Fruit fly (Drosophila melanogaster): ENCODE measurements around the gene Keap1.

Gene Keap1

dm6 chr3R:17039993-17040807 lies 39.5 kb downstream of the Keap1 start, which contains the start of the genes CG18213 and Trm7-32 (continued):
- TF ChIP-seq Xbp1 (GFP tag; optimal IDR thresholded peaks at IDR 0.05), result peak; percentile 47
- TF ChIP-seq CG2129 (GFP tag; IDR thresholded peaks at IDR 0.05; ENCODE audit: partially characterized antibody), result no peak; the same call in 1 of the 2 replicates
- no peak for TF ChIP-seq CG3726 (GFP tag; IDR thresholded peaks at IDR 0.05)
- TF ChIP-seq sob (GFP tag; IDR thresholded peaks at IDR 0.05), result no peak
- TF ChIP-seq CG4730 (GFP tag; IDR thresholded peaks at IDR 0.05), result no peak
- TF ChIP-seq CG1832 (GFP tag; optimal IDR thresholded peaks at IDR 0.05), result no peak
- peak; percentile 1 for TF ChIP-seq Sox100B (GFP tag; optimal IDR thresholded peaks at IDR 0.05)
- TF ChIP-seq hb (GFP tag; IDR thresholded peaks at IDR 0.05; ENCODE audit: partially characterized antibody), result peak; percentile 72
- peak; percentile 15 for TF ChIP-seq CG9876 (GFP tag; optimal IDR thresholded peaks at IDR 0.05)
- peak; percentile 18 for TF ChIP-seq CG13624 (GFP tag; optimal IDR thresholded peaks at IDR 0.05)
- TF ChIP-seq HLH54F (GFP tag; optimal IDR thresholded peaks at IDR 0.05), result peak; percentile 5
- TF ChIP-seq D19B (GFP tag; optimal IDR thresholded peaks at IDR 0.05), result no peak
- no peak for TF ChIP-seq CrebB (tag; optimal IDR thresholded peaks at IDR 0.05)
- TF ChIP-seq CG18619 (GFP tag; optimal IDR thresholded peaks at IDR 0.05), result no peak
- no peak for TF ChIP-seq fu2 (GFP tag; optimal IDR thresholded peaks at IDR 0.05)
- no peak for TF ChIP-seq Dip3 (GFP tag; optimal IDR thresholded peaks at IDR 0.05)
- TF ChIP-seq CG13775 (GFP tag; optimal IDR thresholded peaks at IDR 0.05), result peak; percentile 17
- TF ChIP-seq CG11456 (GFP tag; IDR thresholded peaks at IDR 0.05), result no peak
- TF ChIP-seq sr (GFP tag; IDR thresholded peaks at IDR 0.05), result no peak
- TF ChIP-seq cas (GFP tag; IDR thresholded peaks at IDR 0.05), result no peak
- no peak for TF ChIP-seq odd (GFP tag; optimal IDR thresholded peaks at IDR 0.05)
- TF ChIP-seq nerfin-1 (tag; optimal IDR thresholded peaks at IDR 0.05), result no peak
- no peak for TF ChIP-seq CG6175 (GFP tag; IDR thresholded peaks at IDR 0.05)
- TF ChIP-seq vnd (GFP tag; IDR thresholded peaks at IDR 0.05; ENCODE audit: partially characterized antibody), result peak; percentile 86
- peak; percentile 70 for TF ChIP-seq ato (GFP tag; IDR thresholded peaks at IDR 0.05; ENCODE audit: partially characterized antibody)
- no peak for TF ChIP-seq Gsc (GFP tag; IDR thresholded peaks at IDR 0.05)
- peak; percentile 86 for TF ChIP-seq amos (GFP tag; IDR thresholded peaks at IDR 0.05; ENCODE audit: partially characterized antibody)
- TF ChIP-seq CG13894 (tag; optimal IDR thresholded peaks at IDR 0.05), result no peak
- 0 out of 2 replicates have a peak, but pooled peaks have one; percentile 12 for TF ChIP-seq CG10366 (GFP tag; IDR thresholded peaks at IDR 0.05)
- no peak for TF ChIP-seq Hmx (GFP tag; optimal IDR thresholded peaks at IDR 0.05)
- no peak for TF ChIP-seq usp (GFP tag; optimal IDR thresholded peaks at IDR 0.05)
- no peak for TF ChIP-seq seq (GFP tag; IDR thresholded peaks at IDR 0.05)
- no peak for TF ChIP-seq CG5180 (GFP tag; optimal IDR thresholded peaks at IDR 0.05)
- no peak for TF ChIP-seq GATAe (GFP tag; conservative IDR thresholded peaks at IDR 0.05)
- no peak for TF ChIP-seq CG4282 (GFP tag; optimal IDR thresholded peaks at IDR 0.05)
- TF ChIP-seq Hsf (GFP tag; optimal IDR thresholded peaks at IDR 0.05), result no peak
- no peak for TF ChIP-seq Jarid2 (GFP tag; optimal IDR thresholded peaks at IDR 0.05)
- no peak for TF ChIP-seq Antp (GFP tag; optimal IDR thresholded peaks at IDR 0.05)
- no peak for TF ChIP-seq h (optimal IDR thresholded peaks at IDR 0.05)
- no peak for TF ChIP-seq ftz-f1 (GFP tag; optimal IDR thresholded peaks at IDR 0.05)
- no peak for TF ChIP-seq Atf-2 (GFP tag; optimal IDR thresholded peaks at IDR 0.05)
- TF ChIP-seq br (optimal IDR thresholded peaks at IDR 0.05), result no peak
- TF ChIP-seq zen (tag; optimal IDR thresholded peaks at IDR 0.05), result no peak
- no peak; the same call in 2 of the 3 replicates for TF ChIP-seq CG17361 (GFP tag; IDR thresholded peaks at IDR 0.05)
- TF ChIP-seq CG14710 (tag; optimal IDR thresholded peaks at IDR 0.05), result peak; percentile 48
- no peak for TF ChIP-seq CG4328 (GFP tag; optimal IDR thresholded peaks at IDR 0.05)
- TF ChIP-seq nerfin-2 (GFP tag; IDR thresholded peaks at IDR 0.05; ENCODE audit: partially characterized antibody), result peak; percentile 36; the same call in 1 of the 2 replicates
- no peak for TF ChIP-seq CG7839 (tag; optimal IDR thresholded peaks at IDR 0.05)
- no peak for TF ChIP-seq Atf6 (GFP tag; IDR thresholded peaks at IDR 0.05)
- TF ChIP-seq gem (tag; optimal IDR thresholded peaks at IDR 0.05), result no peak

Data from whole organism, embryonic.